Worm (Caenorhabditis elegans) whole organism, young adult: ENCODE data around the gene clec-25.

Source experiments
- F22D6.2 ChIP-seq: sonication (generic microtip); optimal IDR thresholded peaks from 2 replicates; lab custom pipeline; 2016; ENCODE audit warnings: mild to moderate bottlenecking, missing genetic modification characterization, missing compliant biosample characterization
- ama-1 ChIP-seq, 3 experiments: fragments of 150-350 bp in 1 of 3; sonication (generic microtip) in 2 of 3; optimal IDR thresholded peaks; 2 replicates each; lab custom pipeline; 2014 to 2018; ENCODE audit warnings: missing biosample characterization in 2 of 3, missing genetic modification characterization in 2 of 3, missing genetic modification reagents in 2 of 3
- ceh-58 ChIP-seq: fragments of 200-800 bp; sonication (Bioruptor generic); IDR thresholded peaks from 2 replicates; pipeline ENCODE4 v1.3.6; 2022; ENCODE audit warnings: missing genetic modification characterization, missing compliant biosample characterization
- efl-1 ChIP-seq: fragments of 150-350 bp; optimal IDR thresholded peaks from 2 replicates; lab custom pipeline; 2014; ENCODE audit warnings: missing biosample characterization, missing genetic modification reagents, missing genetic modification characterization
- fkh-3 ChIP-seq: sonication (generic microtip); optimal IDR thresholded peaks from 2 replicates; lab custom pipeline; 2016; ENCODE audit warnings: mild to moderate bottlenecking, missing genetic modification characterization, missing compliant biosample characterization
- him-1 ChIP-seq: sonication (generic microtip); optimal IDR thresholded peaks from 2 replicates; lab custom pipeline; 2016; ENCODE audit warnings: missing genotype, missing genetic modification reagents, missing genetic modification characterization, missing compliant biosample characterization
- let-526 ChIP-seq: fragments of 200-800 bp; sonication (Bioruptor generic); IDR thresholded peaks from 2 replicates; pipeline ENCODE4 v1.3.6; 2022; ENCODE audit warnings: missing genetic modification reagents, missing genetic modification characterization, missing compliant biosample characterization
- lin-26 ChIP-seq: fragments of 200-800 bp; sonication (Bioruptor generic); IDR thresholded peaks from 2 replicates; pipeline ENCODE4 v1.3.6; 2022; ENCODE audit warnings: missing genetic modification reagents, missing genetic modification characterization, missing compliant biosample characterization
- mel-28 ChIP-seq: sonication (generic microtip); optimal IDR thresholded peaks from 2 replicates; lab custom pipeline; 2016; ENCODE audit warnings: borderline replicate concordance, mild to moderate bottlenecking, missing genetic modification characterization, missing compliant biosample characterization
- pha-4 ChIP-seq: fragments of 150-350 bp; sonication (generic microtip); optimal IDR thresholded peaks from 2 replicates; lab custom pipeline; 2014; ENCODE audit warnings: missing biosample characterization, missing genetic modification reagents, missing genetic modification characterization
- rpc-1 ChIP-seq, 2 experiments: fragments of 150-350 bp in 1 of 2; sonication (generic microtip) in 1 of 2; optimal IDR thresholded peaks; 2 replicates each; lab custom pipeline; 2014 to 2018; ENCODE audit warnings: missing biosample characterization in 1 of 2, missing genetic modification characterization in 1 of 2, missing genetic modification reagents in 1 of 2, missing genotype in 1 of 2
- somi-1 ChIP-seq: fragments of 200-800 bp; sonication (Bioruptor generic); optimal IDR thresholded peaks from 2 replicates; lab custom pipeline; 2018; ENCODE audit warnings: mild to moderate bottlenecking, missing genetic modification characterization, missing compliant biosample characterization
- unc-62 ChIP-seq: fragments of 150-350 bp; optimal IDR thresholded peaks from 2 replicates; lab custom pipeline; 2014; ENCODE audit warnings: missing biosample characterization, missing genetic modification reagents, missing genetic modification characterization

DNA sequence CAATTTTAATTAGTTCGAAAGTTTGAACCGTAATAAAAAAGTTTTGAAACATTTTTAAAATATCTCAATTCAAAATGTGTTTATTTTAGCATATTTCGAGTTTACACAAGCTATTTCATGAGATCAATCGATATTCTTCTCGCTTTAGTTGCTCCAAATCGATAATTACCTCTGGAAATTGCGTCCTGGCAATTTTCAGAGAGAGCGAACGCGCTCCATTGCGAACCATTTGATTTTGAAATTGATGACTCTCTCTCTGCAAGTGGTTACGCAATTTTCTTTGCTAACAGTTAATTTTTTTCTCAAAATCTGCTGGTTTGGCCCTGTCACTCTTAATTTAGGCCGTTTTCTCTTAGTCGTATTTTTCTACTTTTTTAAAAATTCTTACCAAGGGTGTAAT, 42.6 kb upstream of the clec-25 start:
- TF ChIP-seq let-526 (GFP tag; lab: Robert Waterston, UW) (no peak), rpc-1 (optimal IDR thresholded peaks at IDR 0.05; lab: Kevin White, UChicago) (no peak), rpc-1 (tag; optimal IDR thresholded peaks at IDR 0.05; lab: Kevin White, UChicago) (no peak), pha-4 (no peak), F22D6.2 (tag; lab: Kevin White, UChicago) (no peak), fkh-3 (no peak), unc-62 (GFP tag; lab: Kevin White, UChicago) (no peak), efl-1 (GFP tag; lab: Kevin White, UChicago) (no peak), ama-1 (optimal IDR thresholded peaks at IDR 0.05; lab: Kevin White, UChicago) (no peak), ama-1 (GFP tag; optimal IDR thresholded peaks at IDR 0.05; lab: Kevin White, UChicago) (no peak), somi-1 (no peak), mel-28 (tag; lab: Kevin White, UChicago) (no peak), lin-26 (GFP tag; lab: Robert Waterston, UW) (no peak), ceh-58 (no peak), him-1 (tag; lab: Kevin White, UChicago) (no peak)
